Worm (Caenorhabditis elegans) whole organism, early embryonic: ENCODE results near the gene ttx-1.

Experiments used
- B0310.2 ChIP-seq: sonication (generic microtip); optimal IDR thresholded peaks from 2 replicates; lab custom pipeline; 2016; ENCODE audit warnings: mild to moderate bottlenecking, missing genetic modification characterization, missing compliant biosample characterization
- F13C5.2 ChIP-seq: sonication (generic microtip); optimal IDR thresholded peaks from 2 replicates; lab custom pipeline; 2017; ENCODE audit warnings: mild to moderate bottlenecking, missing genetic modification characterization, inconsistent platforms, missing compliant biosample characterization
- aly-1 ChIP-seq: sonication (generic microtip); optimal IDR thresholded peaks from 2 replicates; lab custom pipeline; 2016; ENCODE audit warnings: missing genetic modification characterization, missing compliant biosample characterization
- ama-1 ChIP-seq: fragments of 150-350 bp; optimal IDR thresholded peaks from 2 replicates; lab custom pipeline; 2014
- ceh-13 ChIP-seq: fragments of 200-800 bp; sonication (Bioruptor generic); optimal IDR thresholded peaks from 2 replicates; lab custom pipeline; 2018; ENCODE audit warnings: mild to moderate bottlenecking, missing genetic modification characterization, missing compliant biosample characterization
- ceh-36 ChIP-seq: sonication (generic microtip); optimal IDR thresholded peaks from 2 replicates; lab custom pipeline; 2016; ENCODE audit warnings: missing genetic modification characterization, inconsistent platforms, missing compliant biosample characterization
- ets-7 ChIP-seq: sonication (generic microtip); optimal IDR thresholded peaks from 2 replicates; lab custom pipeline; 2016; ENCODE audit warnings: missing genotype, missing genetic modification characterization, missing compliant biosample characterization
- flt-1 ChIP-seq: fragments of 200-800 bp; sonication (Bioruptor generic); IDR thresholded peaks from 2 replicates; pipeline ENCODE4 v1.3.6; 2022; ENCODE audit warnings: missing genetic modification characterization, missing compliant biosample characterization
- hmbx-1 ChIP-seq: sonication (generic microtip); optimal IDR thresholded peaks from 2 replicates; lab custom pipeline; 2016; ENCODE audit warnings: mild to moderate bottlenecking, missing genetic modification characterization, missing compliant biosample characterization
- hmg-4 ChIP-seq: fragments of 200-800 bp; sonication (Bioruptor generic); optimal IDR thresholded peaks from 2 replicates; lab custom pipeline; 2018; ENCODE audit warnings: mild to moderate bottlenecking, missing genetic modification characterization, missing compliant biosample characterization
- hnd-1 ChIP-seq: sonication (generic microtip); optimal IDR thresholded peaks from 2 replicates; lab custom pipeline; 2016; ENCODE audit warnings: missing genetic modification characterization, missing compliant biosample characterization
- pes-1 ChIP-seq: fragments of 200-800 bp; sonication (Bioruptor generic); IDR thresholded peaks from 2 replicates; pipeline ENCODE4 v1.3.6; 2022; ENCODE audit warnings: missing genetic modification reagents, missing genetic modification characterization, missing compliant biosample characterization
- scrt-1 ChIP-seq: fragments of 200-800 bp; sonication (Bioruptor generic); IDR thresholded peaks from 2 replicates; pipeline ENCODE4 v1.3.6; 2022; ENCODE audit warnings: missing genetic modification characterization, missing compliant biosample characterization
- sea-1 ChIP-seq: fragments of 200-800 bp; sonication (Bioruptor generic); conservative IDR thresholded peaks from 2 replicates; pipeline ENCODE4 v1.3.6; 2022; ENCODE audit warnings: missing genetic modification characterization, missing compliant biosample characterization
- tbx-11 ChIP-seq: fragments of 200-800 bp; sonication (Bioruptor generic); IDR thresholded peaks from 2 replicates; pipeline ENCODE4 v1.3.6; 2022; ENCODE audit warnings: missing genetic modification characterization, missing compliant biosample characterization
- tbx-37 ChIP-seq: fragments of 200-800 bp; sonication (Bioruptor generic); conservative IDR thresholded peaks from 2 replicates; pipeline ENCODE4 v1.3.6; 2022; ENCODE audit warnings: missing genetic modification reagents, missing genetic modification characterization, missing compliant biosample characterization
- tra-4 ChIP-seq: sonication (generic microtip); optimal IDR thresholded peaks from 2 replicates; lab custom pipeline; 2017; ENCODE audit warnings: missing genetic modification characterization, missing compliant biosample characterization

Gene ttx-1

ce11 chrV:20004385-20004784 is 59.6 kb downstream of the ttx-1 start, which contains the start of gene unc-51:
Gene unc-51 (minus strand): TSS chrV:20004485.
- no peak for TF ChIP-seq hmbx-1 (tag; lab: Kevin White, UChicago)
- TF ChIP-seq ets-7, result no peak
- no peak for TF ChIP-seq ama-1 (lab: Kevin White, UChicago)
- TF ChIP-seq B0310.2 (tag; lab: Kevin White, UChicago), result no peak
- TF ChIP-seq hmg-4 (GFP tag; lab: Kevin White, UChicago), result no peak
- no peak for TF ChIP-seq scrt-1 (GFP tag; lab: Robert Waterston, UW)
- TF ChIP-seq tra-4 (tag; lab: Kevin White, UChicago), result no peak
- no peak for TF ChIP-seq aly-1
- no peak for TF ChIP-seq ceh-36 (tag; lab: Kevin White, UChicago)
- TF ChIP-seq F13C5.2 (tag; lab: Kevin White, UChicago), result no peak
- TF ChIP-seq tbx-11, result no peak
- no peak for TF ChIP-seq hnd-1
- TF ChIP-seq ceh-13, result no peak
- TF ChIP-seq tbx-37, result no peak
- TF ChIP-seq pes-1 (GFP tag; lab: Robert Waterston, UW), result no peak
- TF ChIP-seq flt-1 (GFP tag; lab: Robert Waterston, UW), result no peak
- TF ChIP-seq sea-1 (GFP tag; lab: Robert Waterston, UW), result no peak
